Fruit fly (Drosophila melanogaster): ENCODE data around the gene CG10681.
A peak's percentile ranks its signal among the peaks of the same experiment; 100 is the strongest.

The CG10681 gene

DNA sequence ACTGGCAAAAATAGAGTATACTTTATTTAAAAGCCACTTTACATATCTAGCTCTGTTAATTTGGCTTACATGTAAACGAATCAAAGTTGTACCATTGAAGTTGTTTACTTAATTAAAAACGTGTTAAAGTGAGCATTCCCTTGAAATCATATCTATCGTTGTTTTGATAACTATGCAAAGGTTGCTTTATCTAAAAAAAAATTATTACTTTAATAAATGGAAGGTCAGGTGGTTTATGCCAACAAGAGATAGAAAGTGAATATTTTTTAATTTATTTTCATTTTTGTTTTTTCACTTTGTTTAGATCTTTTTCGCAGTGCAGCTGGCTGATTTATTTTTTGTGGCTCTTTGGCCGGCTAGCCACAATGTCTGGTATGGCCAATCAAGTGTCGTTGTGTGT, 18.4 kb upstream of the CG10681 start (continued):
- TF ChIP-seq Sin3A (optimal IDR thresholded peaks at IDR 0.05): no peak
- no peak for TF ChIP-seq inv (GFP tag; IDR thresholded peaks at IDR 0.05; ENCODE audit: partially characterized antibody)
- TF ChIP-seq Gsc (GFP tag; IDR thresholded peaks at IDR 0.05): no peak
- peak; percentile 38 for TF ChIP-seq Jarid2 (GFP tag; optimal IDR thresholded peaks at IDR 0.05)
- no peak for TF ChIP-seq CG6813 (GFP tag; optimal IDR thresholded peaks at IDR 0.05)
- peak; percentile 41 for TF ChIP-seq CG7372 (GFP tag; IDR thresholded peaks at IDR 0.05)
- peak; percentile 58; the same call in 1 of the 2 replicates for TF ChIP-seq Atf6 (GFP tag; IDR thresholded peaks at IDR 0.05)
- no peak for TF ChIP-seq otp (GFP tag; IDR thresholded peaks at IDR 0.05)
- peak; percentile 30 for TF ChIP-seq CG13123 (GFP tag; optimal IDR thresholded peaks at IDR 0.05)
- TF ChIP-seq sob (GFP tag; IDR thresholded peaks at IDR 0.05): peak; percentile 64
- TF ChIP-seq aop (GFP tag; IDR thresholded peaks at IDR 0.05): no peak
- peak; percentile 23 for TF ChIP-seq Antp (GFP tag; optimal IDR thresholded peaks at IDR 0.05)
- TF ChIP-seq en (GFP tag; optimal IDR thresholded peaks at IDR 0.05): no peak
- TF ChIP-seq nerfin-1 (tag; optimal IDR thresholded peaks at IDR 0.05): peak; percentile 75
- TF ChIP-seq Lpt (GFP tag; optimal IDR thresholded peaks at IDR 0.05): no peak
- TF ChIP-seq cwo (GFP tag; optimal IDR thresholded peaks at IDR 0.05): peak; percentile 56
- peak; percentile 45; the same call in 1 of the 2 replicates for TF ChIP-seq esg (GFP tag; conservative IDR thresholded peaks at IDR 0.05)
- TF ChIP-seq sens-2 (GFP tag; IDR thresholded peaks at IDR 0.05): peak; percentile 32; the same call in 1 of the 2 replicates
- TF ChIP-seq CG17328 (GFP tag; IDR thresholded peaks at IDR 0.05): 0 out of 2 replicates have a peak, but pooled peaks have one; percentile 46
- no peak for TF ChIP-seq yki (optimal IDR thresholded peaks at IDR 0.05)
- TF ChIP-seq bigmax (GFP tag; optimal IDR thresholded peaks at IDR 0.05): no peak
- TF ChIP-seq Pdp1 (GFP tag; optimal IDR thresholded peaks at IDR 0.05): peak; percentile 42 to 57
- TF ChIP-seq CG8924 (tag; optimal IDR thresholded peaks at IDR 0.05): peak; percentile 77
- peak; percentile 92 for TF ChIP-seq dmrt99B (tag; optimal IDR thresholded peaks at IDR 0.05)
- peak; percentile 57; the same call in 1 of the 3 replicates for TF ChIP-seq Dbx (GFP tag; IDR thresholded peaks at IDR 0.05)
- no peak for TF ChIP-seq ash1 (GFP tag; optimal IDR thresholded peaks at IDR 0.05)
- no peak for TF ChIP-seq cad (GFP tag; optimal IDR thresholded peaks at IDR 0.05)
- TF ChIP-seq pzg (GFP tag; optimal IDR thresholded peaks at IDR 0.05): no peak
- no peak for TF ChIP-seq CG34376 (GFP tag; optimal IDR thresholded peaks at IDR 0.05)
- no peak for TF ChIP-seq CG10431 (GFP tag; optimal IDR thresholded peaks at IDR 0.05)
- no peak for TF ChIP-seq CG10565 (GFP tag; optimal IDR thresholded peaks at IDR 0.05)
- TF ChIP-seq shn (GFP tag; optimal IDR thresholded peaks at IDR 0.05): peak; percentile 42
- TF ChIP-seq HLH4C (GFP tag; IDR thresholded peaks at IDR 0.05; ENCODE audit: partially characterized antibody): no peak
- no peak for TF ChIP-seq gfzf (GFP tag; optimal IDR thresholded peaks at IDR 0.05)
- no peak for TF ChIP-seq ato (GFP tag; IDR thresholded peaks at IDR 0.05; ENCODE audit: partially characterized antibody)
- no peak for TF ChIP-seq BEAF-32 (GFP tag; optimal IDR thresholded peaks at IDR 0.05)
- TF ChIP-seq ewg (GFP tag; optimal IDR thresholded peaks at IDR 0.05): peak; percentile 64
- peak; percentile 23 for TF ChIP-seq CG6854 (GFP tag; optimal IDR thresholded peaks at IDR 0.05)
- TF ChIP-seq CG3065 (GFP tag; optimal IDR thresholded peaks at IDR 0.05): peak; percentile 24
- peak; percentile 51; the same call in 1 of the 3 replicates for TF ChIP-seq ci (GFP tag; IDR thresholded peaks at IDR 0.05)
- TF ChIP-seq org-1 (GFP tag; optimal IDR thresholded peaks at IDR 0.05): peak; percentile 50
- peak; percentile 44 for TF ChIP-seq CG1792 (GFP tag; optimal IDR thresholded peaks at IDR 0.05)
- no peak for TF ChIP-seq NK7.1 (GFP tag; optimal IDR thresholded peaks at IDR 0.05)
- no peak; the same call in 1 of the 2 replicates for TF ChIP-seq CG16779 (GFP tag; IDR thresholded peaks at IDR 0.05)
- TF ChIP-seq CoRest (tag; optimal IDR thresholded peaks at IDR 0.05): peak; percentile 89
- no peak for TF ChIP-seq stwl (tag; optimal IDR thresholded peaks at IDR 0.05)
- peak; percentile 32 for TF ChIP-seq exex (tag; optimal IDR thresholded peaks at IDR 0.05)
- TF ChIP-seq CG10147 (GFP tag; optimal IDR thresholded peaks at IDR 0.05): peak; percentile 72
- peak; percentile 49 for TF ChIP-seq Rx (GFP tag; IDR thresholded peaks at IDR 0.05)
- peak; percentile 72 for TF ChIP-seq HHEX (GFP tag; optimal IDR thresholded peaks at IDR 0.05)
- TF ChIP-seq dpn (GFP tag; optimal IDR thresholded peaks at IDR 0.05): peak; percentile 57 to 66
